Worm (Caenorhabditis elegans): ENCODE measurements around the gene tkr-2.

DNA sequence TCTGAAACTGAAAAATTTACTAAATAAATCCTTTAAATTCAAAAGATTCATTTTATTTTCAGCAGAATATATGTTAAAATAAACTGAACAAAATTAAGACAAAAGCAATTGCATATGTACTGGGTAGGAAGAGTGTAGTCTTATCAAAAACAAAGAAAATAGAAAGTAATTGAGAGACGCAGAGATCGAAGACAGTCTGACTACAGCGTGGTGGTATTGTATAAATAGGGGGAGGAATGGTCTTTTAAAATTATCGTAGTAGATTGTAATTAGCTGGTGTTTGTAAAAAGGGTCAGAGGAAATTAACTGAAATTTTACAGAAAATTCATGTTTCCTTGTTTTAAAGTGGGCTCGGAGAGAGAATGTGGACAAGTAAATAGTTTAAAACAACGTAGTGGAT lies 46.6 kb downstream of the tkr-2 start, which contains the start of gene acox-3:
- TF ChIP-seq flt-1 (GFP tag; IDR thresholded peaks at IDR 0.05) (no peak), T22C8.4 (GFP tag; IDR thresholded peaks at IDR 0.05) (no peak), med-1 (GFP tag; optimal IDR thresholded peaks at IDR 0.05; ENCODE audit: insufficient read depth) (no peak), tab-1 (GFP tag; IDR thresholded peaks at IDR 0.05) (no peak)
